Fruit fly (Drosophila melanogaster) whole organism, embryonic: ENCODE data around the gene nSMase.
A peak's percentile ranks its signal among the peaks of the same experiment; 100 is the strongest.

ENCODE experiments used
- Ada2b ChIP-seq: fragments of 200-800 bp; sonication (Bioruptor generic); IDR thresholded peaks from 2 replicates; pipeline ENCODE4 v1.3.6; 2022; ENCODE audit warnings: missing biosample characterization, missing genetic modification characterization
- Aef1 ChIP-seq: fragments of 200-800 bp; sonication (Bioruptor generic); IDR thresholded peaks from 3 replicates; pipeline ENCODE4 v1.3.6; 2022; ENCODE audit warnings: missing biosample characterization, missing genetic modification characterization
- Antp ChIP-seq: fragments of 200-800 bp; sonication (Bioruptor generic); optimal IDR thresholded peaks from 3 replicates; lab custom pipeline; 2016; ENCODE audit warnings: missing biosample characterization, missing genetic modification characterization
- Bdp1 ChIP-seq: fragments of 200-800 bp; sonication (Bioruptor generic); optimal IDR thresholded peaks from 3 replicates; lab custom pipeline; 2016; ENCODE audit warnings: missing biosample characterization, missing genetic modification characterization
- CG10274 ChIP-seq: fragments of 200-800 bp; sonication (Bioruptor generic); optimal IDR thresholded peaks from 3 replicates; lab custom pipeline; 2017; ENCODE audit warnings: missing biosample characterization, mild to moderate bottlenecking, missing genetic modification characterization
- CG10431 ChIP-seq: fragments of 200-800 bp; sonication (Bioruptor generic); optimal IDR thresholded peaks from 3 replicates; lab custom pipeline; 2018; ENCODE audit warnings: missing biosample characterization, mild to moderate bottlenecking, missing genetic modification characterization
- CG10462 ChIP-seq: fragments of 200-800 bp; sonication (Bioruptor generic); optimal IDR thresholded peaks from 2 replicates; lab custom pipeline; 2016; ENCODE audit warnings: missing biosample characterization, missing genetic modification characterization
- CG11247 ChIP-seq: fragments of 200-800 bp; sonication (Bioruptor generic); IDR thresholded peaks from 2 replicates; pipeline ENCODE4 v1.3.6; 2022; ENCODE audit warnings: missing biosample characterization, missing genetic modification characterization
- CG14965 ChIP-seq: fragments of 200-800 bp; sonication (Bioruptor generic); optimal IDR thresholded peaks from 2 replicates; lab custom pipeline; 2016; ENCODE audit warnings: missing biosample characterization, missing genetic modification characterization, borderline replicate concordance
- CG1602 ChIP-seq: fragments of 200-800 bp; sonication (Bioruptor generic); optimal IDR thresholded peaks from 3 replicates; lab custom pipeline; 2016; ENCODE audit warnings: missing biosample characterization, missing genetic modification characterization
- CG16815 ChIP-seq: fragments of 200-800 bp; sonication (Bioruptor generic); optimal IDR thresholded peaks from 3 replicates; lab custom pipeline; 2017; ENCODE audit warnings: missing biosample characterization, mild to moderate bottlenecking, missing genetic modification characterization
- CG17802 ChIP-seq: fragments of 200-800 bp; sonication (Bioruptor generic); optimal IDR thresholded peaks from 2 replicates; lab custom pipeline; 2018; ENCODE audit warnings: missing biosample characterization, mild to moderate bottlenecking, missing genetic modification characterization, moderate library complexity
- CG32772 ChIP-seq: fragments of 200-800 bp; sonication (Bioruptor generic); IDR thresholded peaks from 2 replicates; pipeline ENCODE4 v1.3.6; 2022; ENCODE audit warnings: missing biosample characterization, missing genetic modification characterization
- CG3407 ChIP-seq: fragments of 200-800 bp; sonication (Bioruptor generic); optimal IDR thresholded peaks from 2 replicates; lab custom pipeline; 2018; ENCODE audit warnings: missing biosample characterization, mild to moderate bottlenecking, missing genetic modification characterization
- CG34224 ChIP-seq: fragments of 200-800 bp; sonication (Bioruptor generic); IDR thresholded peaks from 3 replicates; pipeline ENCODE4 v1.3.6; 2022; ENCODE audit warnings: missing biosample characterization, missing genetic modification characterization; ENCODE audit not compliant: partially characterized antibody
- CG3726 ChIP-seq: fragments of 200-800 bp; sonication (Bioruptor generic); IDR thresholded peaks from 3 replicates; pipeline ENCODE4, ENCODE4 v1.3.6; 2022; ENCODE audit warnings: missing biosample characterization, missing genetic modification characterization
- CG3838 ChIP-seq: fragments of 200-800 bp; sonication (Bioruptor generic); optimal IDR thresholded peaks from 3 replicates; lab custom pipeline; 2016; ENCODE audit warnings: missing biosample characterization, missing genetic modification characterization
- CG4820 ChIP-seq: fragments of 200-800 bp; sonication (Bioruptor generic); optimal IDR thresholded peaks from 3 replicates; lab custom pipeline; 2016; ENCODE audit warnings: missing biosample characterization, missing genetic modification characterization
- CG5180 ChIP-seq: fragments of 200-800 bp; sonication (Bioruptor generic); optimal IDR thresholded peaks from 3 replicates; lab custom pipeline; 2017; ENCODE audit warnings: missing biosample characterization, missing genetic modification characterization, mild to moderate bottlenecking, moderate library complexity, missing genetic modification reagents
- CG6254 ChIP-seq: fragments of 200-800 bp; sonication (Bioruptor generic); optimal IDR thresholded peaks from 3 replicates; lab custom pipeline; 2017; ENCODE audit warnings: mild to moderate bottlenecking, missing biosample characterization, missing genetic modification reagents, missing genetic modification characterization
- CG6854 ChIP-seq: fragments of 200-800 bp; sonication (Bioruptor generic); optimal IDR thresholded peaks from 3 replicates; lab custom pipeline; 2017; ENCODE audit warnings: missing biosample characterization, mild to moderate bottlenecking, missing genetic modification characterization
- CkIIα-i1 ChIP-seq: fragments of 200-800 bp; sonication (Bioruptor generic); IDR thresholded peaks from 2 replicates; pipeline ENCODE4 v1.3.6; 2022; ENCODE audit warnings: missing biosample characterization, missing genetic modification characterization
- Dfd ChIP-seq, 2 experiments: fragments of >200 bp; optimal IDR thresholded peaks; 2 replicates each; lab custom pipeline; 2017; ENCODE audit warnings: missing biosample characterization in 2 of 2, missing genetic modification characterization in 2 of 2
- Dll ChIP-seq: fragments of 200-800 bp; sonication (Bioruptor generic); IDR thresholded peaks from 4 replicates; pipeline ENCODE4 v1.3.6; 2022; ENCODE audit warnings: missing biosample characterization, missing genetic modification characterization; ENCODE audit not compliant: partially characterized antibody
- PHDP ChIP-seq: fragments of 200-800 bp; sonication (Bioruptor generic); optimal IDR thresholded peaks from 3 replicates; lab custom pipeline; 2018; ENCODE audit warnings: missing biosample characterization, mild to moderate bottlenecking, missing genetic modification characterization, moderate library complexity
- Ravus ChIP-seq: fragments of 200-800 bp; sonication (Bioruptor generic); IDR thresholded peaks from 2 replicates; pipeline ENCODE4 v1.3.6; 2022; ENCODE audit warnings: missing biosample characterization, missing genetic modification characterization
- TFAM ChIP-seq: fragments of 200-800 bp; sonication (Bioruptor generic); optimal IDR thresholded peaks from 2 replicates; lab custom pipeline; 2017; ENCODE audit warnings: missing biosample characterization, missing genetic modification characterization, inconsistent platforms
- Vsx1 ChIP-seq: fragments of 200-800 bp; sonication (Bioruptor generic); optimal IDR thresholded peaks from 2 replicates; lab custom pipeline; 2017; ENCODE audit warnings: missing biosample characterization, mild to moderate bottlenecking, missing genetic modification characterization, missing genetic modification reagents
- aop ChIP-seq: fragments of 200-800 bp; sonication (Bioruptor generic); IDR thresholded peaks from 2 replicates; pipeline ENCODE4 v1.3.6; 2022; ENCODE audit warnings: missing biosample characterization, missing genetic modification characterization
- chinmo ChIP-seq: fragments of 200-800 bp; sonication (Bioruptor generic); IDR thresholded peaks from 4 replicates; pipeline ENCODE4 v1.3.6; 2022; ENCODE audit warnings: missing biosample characterization, missing genetic modification characterization; ENCODE audit not compliant: partially characterized antibody
- chm ChIP-seq: fragments of 200-800 bp; sonication (Bioruptor generic); IDR thresholded peaks from 2 replicates; pipeline ENCODE4 v1.3.6; 2022; ENCODE audit warnings: missing biosample characterization, missing genetic modification characterization
- cwo ChIP-seq: fragments of 200-800 bp; sonication (Bioruptor generic); optimal IDR thresholded peaks from 3 replicates; lab custom pipeline; 2017; ENCODE audit warnings: missing biosample characterization, missing genetic modification characterization, mild to moderate bottlenecking, moderate library complexity, missing genetic modification reagents
- dmrt11E ChIP-seq: fragments of 200-800 bp; sonication (Bioruptor generic); optimal IDR thresholded peaks from 3 replicates; lab custom pipeline; 2018; ENCODE audit warnings: missing biosample characterization, mild to moderate bottlenecking, missing genetic modification characterization, moderate library complexity
- dysf ChIP-seq: fragments of 200-800 bp; sonication (Bioruptor generic); IDR thresholded peaks from 3 replicates; pipeline ENCODE4 v1.3.6; 2022; ENCODE audit warnings: missing biosample characterization, missing genetic modification characterization
- emc ChIP-seq: fragments of 200-800 bp; sonication (Bioruptor generic); optimal IDR thresholded peaks from 2 replicates; lab custom pipeline; 2016; ENCODE audit warnings: missing biosample characterization, missing genetic modification characterization
- en ChIP-seq: fragments of 200-800 bp; sonication (Bioruptor generic); optimal IDR thresholded peaks from 2 replicates; lab custom pipeline; 2016; ENCODE audit warnings: missing biosample characterization, missing genetic modification characterization
- esg ChIP-seq: fragments of 200-800 bp; sonication (Bioruptor generic); conservative IDR thresholded peaks from 2 replicates; pipeline ENCODE4 v1.3.6; 2022; ENCODE audit warnings: missing biosample characterization, missing genetic modification characterization
- ftz-f1 ChIP-seq: fragments of 200-800 bp; sonication (Bioruptor generic); optimal IDR thresholded peaks from 2 replicates; lab custom pipeline; 2016; ENCODE audit warnings: missing biosample characterization, missing genetic modification characterization
- jumu ChIP-seq: fragments of 200-800 bp; sonication (Bioruptor generic); optimal IDR thresholded peaks from 3 replicates; lab custom pipeline; 2016; ENCODE audit warnings: missing biosample characterization, missing genetic modification characterization
- nerfin-1 ChIP-seq: fragments of 200-800 bp; sonication (Bioruptor generic); optimal IDR thresholded peaks from 3 replicates; lab custom pipeline; 2019; ENCODE audit warnings: missing biosample characterization, mild to moderate bottlenecking, missing genetic modification characterization, moderate library complexity
- pfk ChIP-seq: fragments of 200-800 bp; sonication (Bioruptor generic); optimal IDR thresholded peaks from 2 replicates; lab custom pipeline; 2018; ENCODE audit warnings: missing biosample characterization, mild to moderate bottlenecking, missing genetic modification characterization, moderate library complexity
- sd ChIP-seq: fragments of 200-800 bp; sonication (Bioruptor generic); optimal IDR thresholded peaks from 3 replicates; lab custom pipeline; 2018; ENCODE audit warnings: missing biosample characterization, mild to moderate bottlenecking, missing genetic modification characterization, moderate library complexity
- tgo ChIP-seq: fragments of 200-800 bp; sonication (Bioruptor generic); IDR thresholded peaks from 3 replicates; pipeline ENCODE4 v1.3.6; 2022; ENCODE audit warnings: missing biosample characterization, missing genetic modification characterization
- tio ChIP-seq: fragments of 200-800 bp; sonication (Bioruptor generic); optimal IDR thresholded peaks from 2 replicates; lab custom pipeline; 2017; ENCODE audit warnings: missing biosample characterization, missing genetic modification characterization, inconsistent platforms
- toy ChIP-seq: fragments of 200-800 bp; sonication (Bioruptor generic); IDR thresholded peaks from 2 replicates; pipeline ENCODE4 v1.3.6; 2022; ENCODE audit warnings: missing biosample characterization, missing genetic modification characterization
- tx ChIP-seq: fragments of 200-800 bp; sonication (Bioruptor generic); optimal IDR thresholded peaks from 2 replicates; lab custom pipeline; 2016; ENCODE audit warnings: missing biosample characterization, missing genetic modification characterization
- vfl ChIP-seq: fragments of 200-800 bp; sonication (Bioruptor generic); optimal IDR thresholded peaks from 2 replicates; lab custom pipeline; 2016; ENCODE audit warnings: missing biosample characterization, missing genetic modification characterization
- vvl ChIP-seq: fragments of 200-800 bp; sonication (Bioruptor generic); IDR thresholded peaks from 2 replicates; pipeline ENCODE4 v1.3.6; 2022; ENCODE audit warnings: missing biosample characterization, missing genetic modification characterization
- wdn ChIP-seq: fragments of 200-800 bp; sonication (Bioruptor generic); IDR thresholded peaks from 2 replicates; pipeline ENCODE4 v1.3.6; 2022; ENCODE audit warnings: missing biosample characterization, missing genetic modification characterization

Gene nSMase

dm6 chr3L:3249997-3250774 is 31.2 kb downstream of the nSMase start (continued):
- peak; percentile 93 for TF ChIP-seq jumu
- TF ChIP-seq CG17802 (tag; lab: Kevin White, UChicago), result peak; percentile 73
- no peak for TF ChIP-seq Dll (GFP tag; lab: Robert Waterston, UW)
- no peak for TF ChIP-seq CkIIα-i1 (GFP tag; lab: Robert Waterston, UW)
- TF ChIP-seq pfk, result no peak
- peak; percentile 95 for TF ChIP-seq CG4820 (GFP tag; lab: Kevin White, UChicago)
- TF ChIP-seq chinmo (GFP tag; lab: Robert Waterston, UW), result peak; percentile 99
- TF ChIP-seq sd, result peak; percentile 83
- peak; percentile 64; the same call in 2 of the 3 replicates for TF ChIP-seq CG3726 (GFP tag; lab: Robert Waterston, UW)
- peak; percentile 79 for TF ChIP-seq Aef1 (GFP tag; lab: Robert Waterston, UW)
- TF ChIP-seq emc (GFP tag; lab: Kevin White, UChicago), result peak; percentile 88
- TF ChIP-seq Vsx1 (GFP tag; lab: Kevin White, UChicago), result peak; percentile 83
- TF ChIP-seq wdn, result no peak; the same call in none of the 2 replicates
- peak in 1 of 2 experiments; percentile 78 for TF ChIP-seq Dfd (GFP tag; optimal IDR thresholded peaks at IDR 0.05; lab: Kevin White, UChicago)
- peak; percentile 83 for TF ChIP-seq CG10431 (GFP tag; lab: Kevin White, UChicago)
- TF ChIP-seq tgo (GFP tag; lab: Robert Waterston, UW), result peak; percentile 86
- TF ChIP-seq esg (GFP tag; lab: Robert Waterston, UW), result peak; percentile 90
- TF ChIP-seq Bdp1 (GFP tag; lab: Kevin White, UChicago), result peak; percentile 87
- peak; percentile 76 for TF ChIP-seq Ada2b (GFP tag; lab: Robert Waterston, UW)
- peak; percentile 94 for TF ChIP-seq CG10462 (GFP tag; lab: Kevin White, UChicago)
- TF ChIP-seq dysf, result peak; percentile 93
- TF ChIP-seq chm (GFP tag; lab: Robert Waterston, UW), result no peak
- peak; percentile 81 for TF ChIP-seq CG5180 (GFP tag; lab: Kevin White, UChicago)
- peak; percentile 91 for TF ChIP-seq ftz-f1
- peak; percentile 49 for TF ChIP-seq Ravus (GFP tag; lab: Robert Waterston, UW)
- TF ChIP-seq TFAM (GFP tag; lab: Kevin White, UChicago), result peak; percentile 71
- TF ChIP-seq toy, result no peak
- TF ChIP-seq CG3407 (GFP tag; lab: Kevin White, UChicago), result peak; percentile 88
- peak; percentile 84 for TF ChIP-seq CG10274 (GFP tag; lab: Kevin White, UChicago)
- TF ChIP-seq aop (GFP tag; lab: Robert Waterston, UW), result 0 out of 2 replicates have a peak, but pooled peaks have one; percentile 14
- TF ChIP-seq CG6254, result peak; percentile 87
- peak; percentile 92 for TF ChIP-seq nerfin-1 (tag; lab: Kevin White, UChicago)
- peak; percentile 77 for TF ChIP-seq CG11247 (GFP tag; lab: Robert Waterston, UW)
- TF ChIP-seq en (GFP tag; lab: Kevin White, UChicago), result peak; percentile 80
- TF ChIP-seq CG34224 (GFP tag; lab: Robert Waterston, UW), result no peak; the same call in 2 of the 3 replicates
- peak; percentile 85 for TF ChIP-seq vfl
- peak; percentile 97 for TF ChIP-seq CG16815 (GFP tag; lab: Kevin White, UChicago)
- TF ChIP-seq CG1602 (GFP tag; lab: Kevin White, UChicago), result peak; percentile 97
- TF ChIP-seq CG3838 (GFP tag; lab: Kevin White, UChicago), result peak; percentile 90
- peak; percentile 98 for TF ChIP-seq tio (GFP tag; lab: Kevin White, UChicago)
- TF ChIP-seq vvl (GFP tag; lab: Robert Waterston, UW), result peak; percentile 79
- TF ChIP-seq CG32772 (GFP tag; lab: Robert Waterston, UW), result peak; percentile 72
- peak; percentile 89 for TF ChIP-seq Antp
- peak; percentile 94 for TF ChIP-seq PHDP (tag; lab: Kevin White, UChicago)
- peak; percentile 90 for TF ChIP-seq cwo
- peak; percentile 93 for TF ChIP-seq dmrt11E
- peak; percentile 95 for TF ChIP-seq tx
- TF ChIP-seq CG14965 (GFP tag; lab: Kevin White, UChicago), result peak; percentile 56
- peak; percentile 90 for TF ChIP-seq CG6854 (GFP tag; lab: Kevin White, UChicago)
